Fruit fly (Drosophila melanogaster) whole organism, pupa: ENCODE results near the gene hll.

Experiments used
- CG13204 ChIP-seq: fragments of 200-800 bp; sonication (Bioruptor generic); optimal IDR thresholded peaks from 2 replicates; lab custom pipeline; 2018; ENCODE audit warnings: missing biosample characterization, mild to moderate bottlenecking, missing genetic modification characterization, moderate library complexity
- CG14655 ChIP-seq: fragments of 200-800 bp; sonication (Bioruptor generic); optimal IDR thresholded peaks from 3 replicates; lab custom pipeline; 2017; ENCODE audit warnings: mild to moderate bottlenecking, missing biosample characterization, missing genetic modification reagents, missing genetic modification characterization
- CG34367 ChIP-seq: fragments of 200-800 bp; sonication (Bioruptor generic); optimal IDR thresholded peaks from 2 replicates; lab custom pipeline; 2018; ENCODE audit warnings: missing biosample characterization, mild to moderate bottlenecking, missing genetic modification characterization
- D1 ChIP-seq: fragments of 200-800 bp; sonication (Bioruptor generic); optimal IDR thresholded peaks from 2 replicates; lab custom pipeline; 2018; ENCODE audit warnings: missing biosample characterization, mild to moderate bottlenecking, missing genetic modification characterization, moderate library complexity
- fd96Ca ChIP-seq: fragments of 200-800 bp; sonication (Bioruptor generic); IDR thresholded peaks from 3 replicates; pipeline ENCODE4 v1.3.6; 2022; ENCODE audit warnings: missing biosample characterization, missing genetic modification characterization
- gl ChIP-seq: fragments of 200-800 bp; sonication (Bioruptor generic); optimal IDR thresholded peaks from 2 replicates; lab custom pipeline; 2018; ENCODE audit warnings: missing biosample characterization, mild to moderate bottlenecking, missing genetic modification characterization

- TF ChIP-seq CG34367 (tag; lab: Kevin White, UChicago) (peak; percentile 80), CG13204 (GFP tag; lab: Kevin White, UChicago) (peak; percentile 26), fd96Ca (GFP tag; lab: Robert Waterston, UW) (peak; percentile 89), gl (tag; lab: Kevin White, UChicago) (peak; percentile 49), CG14655 (peak; percentile 97), D1 (tag; lab: Kevin White, UChicago) (peak; percentile 90)
Measured at dm6 chr2L:14022130-14022735, 4.6 kb upstream of the hll start.
